3 worm cellular contexts compared by ENCODE assay signal in the genomic region with DNA sequence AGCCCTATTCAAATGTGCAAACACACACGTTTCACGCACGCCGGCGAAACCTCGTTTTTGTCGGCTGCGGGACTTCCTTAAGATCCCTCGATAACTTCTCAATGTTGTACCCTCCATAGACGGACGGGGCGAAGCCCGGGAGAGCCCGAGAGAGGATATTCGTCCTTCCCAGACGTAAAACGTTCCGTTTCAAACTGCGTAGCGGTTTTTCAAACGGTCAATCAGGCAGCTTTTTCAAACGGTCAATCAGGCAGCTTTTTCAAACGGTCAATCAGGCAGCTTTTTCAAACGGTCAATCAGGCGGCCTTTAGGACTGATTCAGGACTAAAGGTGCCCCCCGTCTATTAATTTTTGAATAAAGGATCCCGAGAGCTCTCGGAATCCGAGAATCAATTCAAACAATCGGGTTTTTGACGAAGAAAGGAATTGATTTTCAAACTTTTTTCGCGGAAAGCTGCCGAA.
TF ChIP-seq lines count a peak whose summit lies in the region.

No protein-coding gene starts in this region.

TF ChIP-seq in whole organism, L1 larva, 84 proteins besides CTCF, POLR2A, EP300 and RAD21 (continued from another document and continues in another):
- TF ChIP-seq lin-39 (tag; optimal IDR thresholded peaks at IDR 0.05; lab: Kevin White, UChicago): no peak
- TF ChIP-seq pqm-1 (tag; optimal IDR thresholded peaks at IDR 0.05; lab: Kevin White, UChicago): no peak
- no peak for TF ChIP-seq mef-2 (tag; optimal IDR thresholded peaks at IDR 0.05; lab: Kevin White, UChicago)
- TF ChIP-seq aly-2 (tag; optimal IDR thresholded peaks at IDR 0.05; lab: Kevin White, UChicago): no peak
- no peak for TF ChIP-seq nhr-77 (tag; optimal IDR thresholded peaks at IDR 0.05; lab: Kevin White, UChicago)
- no peak for TF ChIP-seq fkh-8 (tag; optimal IDR thresholded peaks at IDR 0.05; lab: Kevin White, UChicago)
- TF ChIP-seq ztf-4 (tag; optimal IDR thresholded peaks at IDR 0.05; lab: Kevin White, UChicago): no peak
- TF ChIP-seq vab-15 (tag; optimal IDR thresholded peaks at IDR 0.05; lab: Kevin White, UChicago): no peak
- no peak for TF ChIP-seq lir-3 (tag; optimal IDR thresholded peaks at IDR 0.05; lab: Kevin White, UChicago; ENCODE audit: poor library complexity)
- TF ChIP-seq ceh-82 (tag; optimal IDR thresholded peaks at IDR 0.05; lab: Kevin White, UChicago): peak in 1 of 3 experiments; percentile 31
- TF ChIP-seq ces-1 (GFP tag; optimal IDR thresholded peaks at IDR 0.05; lab: Kevin White, UChicago): no peak
- no peak for TF ChIP-seq ceh-88 (GFP tag; IDR thresholded peaks at IDR 0.05; lab: Robert Waterston, UW)
- no peak for TF ChIP-seq C34B4.2 (tag; optimal IDR thresholded peaks at IDR 0.05; lab: Kevin White, UChicago)
- TF ChIP-seq nhr-85 (tag; lab: Kevin White, UChicago): peak; percentile 25
- no peak for TF ChIP-seq xbp-1 (tag; optimal IDR thresholded peaks at IDR 0.05; lab: Kevin White, UChicago)
- no peak for TF ChIP-seq zip-4 (GFP tag; optimal IDR thresholded peaks at IDR 0.05; lab: Kevin White, UChicago)
- no peak for TF ChIP-seq blmp-1 (tag; optimal IDR thresholded peaks at IDR 0.05; lab: Kevin White, UChicago)
- no peak for TF ChIP-seq unc-86 (tag; optimal IDR thresholded peaks at IDR 0.05; lab: Kevin White, UChicago)
- TF ChIP-seq ceh-8 (GFP tag; optimal IDR thresholded peaks at IDR 0.05; lab: Kevin White, UChicago): no peak
- peak; percentile 58 for TF ChIP-seq nhr-47 (tag; optimal IDR thresholded peaks at IDR 0.05; lab: Kevin White, UChicago)
- TF ChIP-seq fkh-10 (GFP tag; optimal IDR thresholded peaks at IDR 0.05; lab: Kevin White, UChicago): no peak
- TF ChIP-seq sox-4 (tag; optimal IDR thresholded peaks at IDR 0.05; lab: Kevin White, UChicago): no peak
- peak; percentile 52 for TF ChIP-seq nhr-90 (tag; optimal IDR thresholded peaks at IDR 0.05; lab: Kevin White, UChicago; ENCODE audit: poor library complexity)
- TF ChIP-seq egl-27 (tag; optimal IDR thresholded peaks at IDR 0.05; lab: Kevin White, UChicago): no peak
- no peak for TF ChIP-seq nhr-84 (tag; optimal IDR thresholded peaks at IDR 0.05; lab: Kevin White, UChicago)
- no peak for TF ChIP-seq unc-30 (tag; optimal IDR thresholded peaks at IDR 0.05; lab: Kevin White, UChicago)
- TF ChIP-seq mab-9 (GFP tag; IDR thresholded peaks at IDR 0.05; lab: Robert Waterston, UW): no peak
- no peak for TF ChIP-seq C04F5.9 (tag; optimal IDR thresholded peaks at IDR 0.05; lab: Kevin White, UChicago)
- TF ChIP-seq hlh-17 (GFP tag; optimal IDR thresholded peaks at IDR 0.05; lab: Kevin White, UChicago; ENCODE audit: borderline replicate concordance): no peak
- TF ChIP-seq grh-1 (GFP tag; IDR thresholded peaks at IDR 0.05; lab: Robert Waterston, UW): no peak
- no peak for TF ChIP-seq nhr-20 (tag; optimal IDR thresholded peaks at IDR 0.05; lab: Kevin White, UChicago)
- peak; percentile 11 for TF ChIP-seq elt-2 (tag; optimal IDR thresholded peaks at IDR 0.05; lab: Kevin White, UChicago)
- no peak for TF ChIP-seq tbx-2 (tag; optimal IDR thresholded peaks at IDR 0.05; lab: Kevin White, UChicago)
- peak; percentile 31 for TF ChIP-seq swsn-7 (tag; optimal IDR thresholded peaks at IDR 0.05; lab: Kevin White, UChicago)
- no peak for TF ChIP-seq unc-130 (tag; optimal IDR thresholded peaks at IDR 0.05; lab: Kevin White, UChicago)
- TF ChIP-seq tlp-1 (tag; optimal IDR thresholded peaks at IDR 0.05; lab: Kevin White, UChicago): no peak
- no peak for TF ChIP-seq ztf-11 (tag; optimal IDR thresholded peaks at IDR 0.05; lab: Kevin White, UChicago)
- TF ChIP-seq dsc-1 (tag; optimal IDR thresholded peaks at IDR 0.05; lab: Kevin White, UChicago): no peak
- TF ChIP-seq egl-13 (tag; optimal IDR thresholded peaks at IDR 0.05; lab: Kevin White, UChicago): no peak
- TF ChIP-seq hpl-2 (GFP tag; optimal IDR thresholded peaks at IDR 0.05; lab: Kevin White, UChicago): no peak
- no peak for TF ChIP-seq nhr-28 (tag; optimal IDR thresholded peaks at IDR 0.05; lab: Kevin White, UChicago)
- TF ChIP-seq fos-1 (tag; optimal IDR thresholded peaks at IDR 0.05; lab: Kevin White, UChicago): no peak
- TF ChIP-seq nhr-12 (tag; optimal IDR thresholded peaks at IDR 0.05; lab: Kevin White, UChicago): no peak
- peak; percentile 38; the same call in 1 of the 2 replicates for TF ChIP-seq nhr-19 (GFP tag; conservative IDR thresholded peaks at IDR 0.05; lab: Robert Waterston, UW)

TF ChIP-seq in whole organism, L4 larva, 104 proteins besides CTCF, POLR2A, EP300 and RAD21 (continued from another document and continues in another):
- no peak for TF ChIP-seq lin-39 (tag; optimal IDR thresholded peaks at IDR 0.05; lab: Kevin White, UChicago)
- peak; percentile 95 for TF ChIP-seq ama-1 (optimal IDR thresholded peaks at IDR 0.05; lab: Kevin White, UChicago)
- peak; percentile 53; the same call in 1 of the 2 replicates for TF ChIP-seq dmd-9 (GFP tag; IDR thresholded peaks at IDR 0.05; lab: Robert Waterston, UW)
- TF ChIP-seq D1046.2 (GFP tag; IDR thresholded peaks at IDR 0.05; lab: Robert Waterston, UW): no peak
- no peak for TF ChIP-seq ceh-32 (tag; optimal IDR thresholded peaks at IDR 0.05; lab: Kevin White, UChicago; ENCODE audit: poor library complexity)
- peak; percentile 86 for TF ChIP-seq unc-130 (GFP tag; optimal IDR thresholded peaks at IDR 0.05; lab: Kevin White, UChicago)
- no peak for TF ChIP-seq hlh-30 (tag; optimal IDR thresholded peaks at IDR 0.05; lab: Kevin White, UChicago; ENCODE audit: insufficient read depth)
- TF ChIP-seq gei-8 (GFP tag; optimal IDR thresholded peaks at IDR 0.05; lab: Kevin White, UChicago): peak; percentile 51
- no peak for TF ChIP-seq lin-15B (tag; optimal IDR thresholded peaks at IDR 0.05; lab: Kevin White, UChicago)
- TF ChIP-seq lin-13 (GFP tag; optimal IDR thresholded peaks at IDR 0.05; lab: Kevin White, UChicago): peak; percentile 41
- no peak for TF ChIP-seq lin-29 (GFP tag; IDR thresholded peaks at IDR 0.05; lab: Robert Waterston, UW)
- 0 out of 2 replicates have a peak, but pooled peaks have one; percentile 23 for TF ChIP-seq nhr-42 (GFP tag; IDR thresholded peaks at IDR 0.05; lab: Robert Waterston, UW)
- peak; percentile 71; the same call in 1 of the 2 replicates for TF ChIP-seq egl-43 (GFP tag; IDR thresholded peaks at IDR 0.05; lab: Robert Waterston, UW)
- TF ChIP-seq hmg-1.1 (GFP tag; IDR thresholded peaks at IDR 0.05; lab: Robert Waterston, UW): no peak
- TF ChIP-seq daf-12 (tag; optimal IDR thresholded peaks at IDR 0.05; lab: Kevin White, UChicago): no peak
- TF ChIP-seq lin-38 (GFP tag; IDR thresholded peaks at IDR 0.05; lab: Robert Waterston, UW): peak; percentile 88
- TF ChIP-seq snpc-4 (tag; optimal IDR thresholded peaks at IDR 0.05; lab: Kevin White, UChicago): peak; percentile 79
- no peak for TF ChIP-seq F37D6.2 (tag; optimal IDR thresholded peaks at IDR 0.05; lab: Kevin White, UChicago)
- peak; percentile 27 for TF ChIP-seq duxl-1 (tag; optimal IDR thresholded peaks at IDR 0.05; lab: Kevin White, UChicago; ENCODE audit: poor library complexity)
- peak; percentile 82 for TF ChIP-seq mdt-29 (GFP tag; IDR thresholded peaks at IDR 0.05; lab: Robert Waterston, UW)
- no peak for TF ChIP-seq nhr-237 (tag; optimal IDR thresholded peaks at IDR 0.05; lab: Kevin White, UChicago)
- no peak for TF ChIP-seq saeg-2 (GFP tag; IDR thresholded peaks at IDR 0.05; lab: Robert Waterston, UW)
- peak; percentile 51 for TF ChIP-seq spr-1 (tag; optimal IDR thresholded peaks at IDR 0.05; lab: Kevin White, UChicago)
- peak; percentile 25 for TF ChIP-seq R02D3.7 (tag; optimal IDR thresholded peaks at IDR 0.05; lab: Kevin White, UChicago)
- peak; percentile 41; the same call in 1 of the 2 replicates for TF ChIP-seq ctbp-1 (GFP tag; IDR thresholded peaks at IDR 0.05; lab: Robert Waterston, UW)
- TF ChIP-seq mxl-3 (GFP tag; optimal IDR thresholded peaks at IDR 0.05; lab: Kevin White, UChicago): no peak
- TF ChIP-seq mep-1 (tag; optimal IDR thresholded peaks at IDR 0.05; lab: Kevin White, UChicago): peak; percentile 36
- no peak for TF ChIP-seq hif-1 (tag; optimal IDR thresholded peaks at IDR 0.05; lab: Kevin White, UChicago)
- no peak for TF ChIP-seq fos-1 (tag; optimal IDR thresholded peaks at IDR 0.05; lab: Kevin White, UChicago)
- TF ChIP-seq hlh-11 (tag; optimal IDR thresholded peaks at IDR 0.05; lab: Kevin White, UChicago): peak; percentile 29
- peak; percentile 96 for TF ChIP-seq aha-1 (tag; lab: Kevin White, UChicago)
- no peak for TF ChIP-seq jun-1 (tag; optimal IDR thresholded peaks at IDR 0.05; lab: Kevin White, UChicago)
- no peak for TF ChIP-seq nhr-10 (tag; optimal IDR thresholded peaks at IDR 0.05; lab: Kevin White, UChicago)
- TF ChIP-seq vab-7 (GFP tag; IDR thresholded peaks at IDR 0.05; lab: Robert Waterston, UW): no peak
- no peak for TF ChIP-seq sdz-12 (GFP tag; optimal IDR thresholded peaks at IDR 0.05; lab: Kevin White, UChicago)
- peak; percentile 74 for TF ChIP-seq snpc-1.2 (GFP tag; IDR thresholded peaks at IDR 0.05; lab: Robert Waterston, UW)
- TF ChIP-seq ztf-7 (tag; optimal IDR thresholded peaks at IDR 0.05; lab: Kevin White, UChicago): no peak
- TF ChIP-seq Y48G9A.11 (GFP tag; IDR thresholded peaks at IDR 0.05; lab: Robert Waterston, UW): peak; percentile 88
- no peak for TF ChIP-seq zip-11 (GFP tag; IDR thresholded peaks at IDR 0.05; lab: Robert Waterston, UW)
- no peak for TF ChIP-seq nhr-6 (tag; optimal IDR thresholded peaks at IDR 0.05; lab: Kevin White, UChicago)
- peak; percentile 35 for TF ChIP-seq dve-1 (tag; optimal IDR thresholded peaks at IDR 0.05; lab: Kevin White, UChicago; ENCODE audit: insufficient read depth)
- TF ChIP-seq ceh-28 (tag; optimal IDR thresholded peaks at IDR 0.05; lab: Kevin White, UChicago): no peak
- peak; percentile 18; the same call in 1 of the 2 replicates for TF ChIP-seq set-16 (GFP tag; IDR thresholded peaks at IDR 0.05; lab: Robert Waterston, UW)
- no peak for TF ChIP-seq fkh-10 (GFP tag; optimal IDR thresholded peaks at IDR 0.05; lab: Kevin White, UChicago)
- TF ChIP-seq cey-2 (tag; optimal IDR thresholded peaks at IDR 0.05; lab: Kevin White, UChicago; ENCODE audit: borderline replicate concordance, insufficient read depth): no peak

TF ChIP-seq in whole organism, young adult, 124 proteins besides CTCF, POLR2A, EP300 and RAD21 (continued from another document and continues in another):
- TF ChIP-seq him-1 (tag; optimal IDR thresholded peaks at IDR 0.05; lab: Kevin White, UChicago) (peak; percentile 80), unc-62 (GFP tag; optimal IDR thresholded peaks at IDR 0.05; lab: Kevin White, UChicago) (no peak), F22D6.2 (tag; optimal IDR thresholded peaks at IDR 0.05; lab: Kevin White, UChicago) (no peak), zfh-2 (GFP tag; conservative IDR thresholded peaks at IDR 0.05; lab: Robert Waterston, UW) (no peak; the same call in 1 of the 2 replicates), F55B11.4 (tag; optimal IDR thresholded peaks at IDR 0.05; lab: Kevin White, UChicago; ENCODE audit: borderline replicate concordance, insufficient read depth) (no peak), lag-1 (GFP tag; IDR thresholded peaks at IDR 0.05; lab: Robert Waterston, UW) (no peak), rcor-1 (GFP tag; IDR thresholded peaks at IDR 0.05; lab: Robert Waterston, UW) (peak; percentile 84), hlh-26 (GFP tag; conservative IDR thresholded peaks at IDR 0.05; lab: Robert Waterston, UW) (no peak), F49E8.2 (tag; optimal IDR thresholded peaks at IDR 0.05; lab: Kevin White, UChicago; ENCODE audit: insufficient read depth) (peak; percentile 98), bed-1 (GFP tag; IDR thresholded peaks at IDR 0.05; lab: Robert Waterston, UW) (0 out of 2 replicates have a peak, but pooled peaks have one; percentile 54), pbrm-1 (GFP tag; IDR thresholded peaks at IDR 0.05; lab: Robert Waterston, UW) (peak; percentile 96), akir-1 (GFP tag; optimal IDR thresholded peaks at IDR 0.05; lab: Kevin White, UChicago) (no peak), hmg-1.2 (GFP tag; IDR thresholded peaks at IDR 0.05; lab: Robert Waterston, UW) (peak; percentile 92), zim-3 (tag; optimal IDR thresholded peaks at IDR 0.05; lab: Kevin White, UChicago) (peak; percentile 90), Y53G8AR.9 (GFP tag; conservative IDR thresholded peaks at IDR 0.05; lab: Robert Waterston, UW) (peak; percentile 41; the same call in 1 of the 2 replicates), B0336.3 (GFP tag; IDR thresholded peaks at IDR 0.05; lab: Robert Waterston, UW) (peak; percentile 97), ceh-40 (GFP tag; IDR thresholded peaks at IDR 0.05; lab: Robert Waterston, UW) (no peak), ccch-3 (GFP tag; optimal IDR thresholded peaks at IDR 0.05; lab: Kevin White, UChicago) (no peak), Y53F4B.3 (GFP tag; IDR thresholded peaks at IDR 0.05; lab: Robert Waterston, UW) (peak; percentile 82), nhr-120 (GFP tag; IDR thresholded peaks at IDR 0.05; lab: Robert Waterston, UW) (no peak), nfya-2 (GFP tag; IDR thresholded peaks at IDR 0.05; lab: Robert Waterston, UW) (peak; percentile 19; the same call in 1 of the 2 replicates), C06A6.2 (GFP tag; conservative IDR thresholded peaks at IDR 0.05; lab: Robert Waterston, UW) (no peak), ztf-28 (GFP tag; IDR thresholded peaks at IDR 0.05; lab: Robert Waterston, UW) (peak; percentile 92), tbp1 (GFP tag; optimal IDR thresholded peaks at IDR 0.05; lab: Kevin White, UChicago) (peak; percentile 80), sptf-2 (GFP tag; optimal IDR thresholded peaks at IDR 0.05; lab: Kevin White, UChicago) (peak; percentile 89), fkh-3 (tag; optimal IDR thresholded peaks at IDR 0.05; lab: Kevin White, UChicago) (no peak), cebp-2 (GFP tag; IDR thresholded peaks at IDR 0.05; lab: Robert Waterston, UW) (no peak), chd-7 (tag; optimal IDR thresholded peaks at IDR 0.05; lab: Kevin White, UChicago) (peak; percentile 39), ztf-25 (GFP tag; IDR thresholded peaks at IDR 0.05; lab: Robert Waterston, UW) (no peak), T26A5.8 (tag; optimal IDR thresholded peaks at IDR 0.05; lab: Kevin White, UChicago) (peak; percentile 66), B0019.2 (GFP tag; conservative IDR thresholded peaks at IDR 0.05; lab: Robert Waterston, UW) (peak; percentile 76), C17E4.6 (GFP tag; IDR thresholded peaks at IDR 0.05; lab: Robert Waterston, UW) (peak; percentile 84), snpc-1.1 (tag; optimal IDR thresholded peaks at IDR 0.05; lab: Kevin White, UChicago; ENCODE audit: insufficient read depth) (peak; percentile 98), lir-1 (GFP tag; conservative IDR thresholded peaks at IDR 0.05; lab: Robert Waterston, UW) (peak; percentile 68), ztf-18 (tag; optimal IDR thresholded peaks at IDR 0.05; lab: Kevin White, UChicago) (peak; percentile 39), egl-18 (GFP tag; IDR thresholded peaks at IDR 0.05; lab: Robert Waterston, UW) (no peak), snpc-1.3 (tag; optimal IDR thresholded peaks at IDR 0.05; lab: Kevin White, UChicago; ENCODE audit: insufficient read depth) (peak; percentile 97), F57A8.1 (GFP tag; optimal IDR thresholded peaks at IDR 0.05; lab: Kevin White, UChicago) (no peak), rpc-1 (optimal IDR thresholded peaks at IDR 0.05; lab: Kevin White, UChicago) (no peak), rpc-1 (tag; optimal IDR thresholded peaks at IDR 0.05; lab: Kevin White, UChicago) (peak; percentile 5), unc-130 (GFP tag; optimal IDR thresholded peaks at IDR 0.05; lab: Kevin White, UChicago) (peak; percentile 76), let-526 (GFP tag; IDR thresholded peaks at IDR 0.05; lab: Robert Waterston, UW) (no peak), ceh-91 (GFP tag; IDR thresholded peaks at IDR 0.05; lab: Robert Waterston, UW) (peak; percentile 82; the same call in 1 of the 2 replicates), mcd-1 (GFP tag; IDR thresholded peaks at IDR 0.05; lab: Robert Waterston, UW) (peak; percentile 89), attf-5 (GFP tag; optimal IDR thresholded peaks at IDR 0.05; lab: Kevin White, UChicago) (peak; percentile 4), rec-8 (tag; optimal IDR thresholded peaks at IDR 0.05; lab: Kevin White, UChicago) (peak; percentile 20 to 80), ztf-22 (GFP tag; optimal IDR thresholded peaks at IDR 0.05; lab: Kevin White, UChicago) (no peak), nhr-27 (tag; optimal IDR thresholded peaks at IDR 0.05; lab: Kevin White, UChicago) (no peak), hrde-1 (tag; optimal IDR thresholded peaks at IDR 0.05; lab: Kevin White, UChicago; ENCODE audit: borderline replicate concordance) (peak; percentile 91), B0035.1 (tag; optimal IDR thresholded peaks at IDR 0.05; lab: Kevin White, UChicago) (no peak)
